Worm (Caenorhabditis elegans) whole organism, L1 larva: ENCODE results near the gene skr-6.

Experiments used
- C34B4.2 ChIP-seq: sonication (generic microtip); optimal IDR thresholded peaks from 2 replicates; lab custom pipeline; 2017; ENCODE audit warnings: mild to moderate bottlenecking, missing genetic modification characterization, missing compliant biosample characterization
- F16B12.6 ChIP-seq: fragments of 150-350 bp; optimal IDR thresholded peaks from 2 replicates; lab custom pipeline; 2014; ENCODE audit warnings: missing biosample characterization, missing genetic modification characterization
- aha-1 ChIP-seq: fragments of 150-350 bp; optimal IDR thresholded peaks from 2 replicates; lab custom pipeline; 2014; ENCODE audit warnings: missing biosample characterization, missing genetic modification characterization
- aly-2 ChIP-seq: fragments of 150-350 bp; optimal IDR thresholded peaks from 2 replicates; lab custom pipeline; 2014; ENCODE audit warnings: missing biosample characterization, missing genetic modification characterization
- ama-1 ChIP-seq: fragments of 150-350 bp; optimal IDR thresholded peaks from 2 replicates; lab custom pipeline; 2014
- blmp-1 ChIP-seq: fragments of 150-350 bp; optimal IDR thresholded peaks from 2 replicates; lab custom pipeline; 2014; ENCODE audit warnings: missing biosample characterization, missing genetic modification characterization
- ceh-63 ChIP-seq: fragments of 200-800 bp; sonication (Bioruptor generic); optimal IDR thresholded peaks from 2 replicates; lab custom pipeline; 2018; ENCODE audit warnings: mild to moderate bottlenecking, missing genetic modification characterization, missing compliant biosample characterization
- ceh-88 ChIP-seq: fragments of 200-800 bp; sonication (Bioruptor generic); IDR thresholded peaks from 2 replicates; pipeline ENCODE4 v1.3.6; 2022; ENCODE audit warnings: missing genetic modification characterization, missing compliant biosample characterization
- ces-1 ChIP-seq: fragments of 150-350 bp; optimal IDR thresholded peaks from 2 replicates; lab custom pipeline; 2014; ENCODE audit warnings: missing biosample characterization, missing genetic modification reagents, missing genetic modification characterization
- dsc-1 ChIP-seq: sonication (generic microtip); optimal IDR thresholded peaks from 2 replicates; lab custom pipeline; 2016; ENCODE audit warnings: mild to moderate bottlenecking, missing genetic modification characterization, missing compliant biosample characterization
- efl-1 ChIP-seq, 4 experiments: fragments of 150-350 bp; optimal IDR thresholded peaks in 3 of 4; peaks in 1 of 4; 1 replicate in 1 of 4; 2 replicates in 3 of 4; lab custom pipeline; 2014; ENCODE audit warnings: missing biosample characterization in 2 of 4, missing genetic modification characterization in 2 of 4, missing genetic modification reagents in 2 of 4
- egl-13 ChIP-seq: sonication (generic microtip); optimal IDR thresholded peaks from 2 replicates; lab custom pipeline; 2016; ENCODE audit warnings: missing genotype, missing genetic modification reagents, missing genetic modification characterization, missing compliant biosample characterization
- elt-2 ChIP-seq: sonication (generic microtip); optimal IDR thresholded peaks from 2 replicates; lab custom pipeline; 2016; ENCODE audit warnings: missing genetic modification characterization, mild to moderate bottlenecking, inconsistent platforms, missing compliant biosample characterization, missing genetic modification reagents
- elt-3 ChIP-seq, 6 experiments: fragments of 150-350 bp in 1 of 6; sonication (generic microtip); optimal IDR thresholded peaks; 2 replicates each; lab custom pipeline; 2017 to 2018; ENCODE audit warnings: missing biosample characterization in 6 of 6, missing genetic modification characterization in 6 of 6, inconsistent platforms in 1 of 6
- fkh-10 ChIP-seq: sonication (generic microtip); optimal IDR thresholded peaks from 2 replicates; lab custom pipeline; 2017; ENCODE audit warnings: missing biosample characterization, missing genetic modification reagents, missing genetic modification characterization
- fkh-8 ChIP-seq: sonication (generic microtip); optimal IDR thresholded peaks from 2 replicates; lab custom pipeline; 2016; ENCODE audit warnings: mild to moderate bottlenecking, missing genetic modification characterization, missing compliant biosample characterization
- fos-1 ChIP-seq: fragments of 150-350 bp; optimal IDR thresholded peaks from 2 replicates; lab custom pipeline; 2014; ENCODE audit warnings: missing biosample characterization, missing genetic modification characterization
- hlh-17 ChIP-seq: fragments of 200-800 bp; sonication (Bioruptor generic); optimal IDR thresholded peaks from 2 replicates; lab custom pipeline; 2018; ENCODE audit warnings: missing genetic modification characterization, mild to moderate bottlenecking, missing compliant biosample characterization, moderate library complexity, borderline replicate concordance
- lin-13 ChIP-seq: fragments of 150-350 bp; optimal IDR thresholded peaks from 2 replicates; lab custom pipeline; 2014; ENCODE audit warnings: missing biosample characterization, missing genetic modification reagents, missing genetic modification characterization
- lin-14 ChIP-seq: fragments of 200-800 bp; sonication (Bioruptor generic); optimal IDR thresholded peaks from 2 replicates; lab custom pipeline; 2018; ENCODE audit warnings: mild to moderate bottlenecking, missing genetic modification characterization, moderate library complexity, missing compliant biosample characterization
- lin-35 ChIP-seq, 2 experiments: fragments of 150-350 bp; optimal IDR thresholded peaks; 2 replicates each; lab custom pipeline; 2014; ENCODE audit warnings: missing biosample characterization in 2 of 2, missing genetic modification characterization in 2 of 2, missing genetic modification reagents in 2 of 2
- lsy-2 ChIP-seq, 2 experiments: fragments of 150-350 bp; optimal IDR thresholded peaks; 2 replicates each; lab custom pipeline; 2014; ENCODE audit warnings: missing biosample characterization in 2 of 2, missing genetic modification characterization in 2 of 2
- mab-9 ChIP-seq: fragments of 200-800 bp; sonication (Bioruptor generic); IDR thresholded peaks from 2 replicates; pipeline ENCODE4 v1.3.6; 2022; ENCODE audit warnings: missing genetic modification reagents, missing genetic modification characterization, missing compliant biosample characterization
- mef-2 ChIP-seq: fragments of 150-350 bp; optimal IDR thresholded peaks from 2 replicates; lab custom pipeline; 2014; ENCODE audit warnings: missing biosample characterization, missing genetic modification characterization
- mep-1 ChIP-seq: fragments of 150-350 bp; optimal IDR thresholded peaks from 2 replicates; lab custom pipeline; 2014; ENCODE audit warnings: missing biosample characterization, missing genetic modification characterization
- nhr-12 ChIP-seq: sonication (generic microtip); optimal IDR thresholded peaks from 2 replicates; lab custom pipeline; 2017; ENCODE audit warnings: missing biosample characterization, missing genetic modification characterization
- nhr-19 ChIP-seq: fragments of 200-800 bp; sonication (Bioruptor generic); conservative IDR thresholded peaks from 2 replicates; pipeline ENCODE4 v1.3.6; 2022; ENCODE audit warnings: missing genetic modification characterization, missing compliant biosample characterization
- nhr-237 ChIP-seq: fragments of 150-350 bp; optimal IDR thresholded peaks from 2 replicates; lab custom pipeline; 2014; ENCODE audit warnings: missing biosample characterization, missing genetic modification characterization
- nhr-47 ChIP-seq: sonication (generic microtip); optimal IDR thresholded peaks from 2 replicates; lab custom pipeline; 2016; ENCODE audit warnings: mild to moderate bottlenecking, missing genetic modification characterization, moderate library complexity, missing compliant biosample characterization
- nhr-76 ChIP-seq: sonication (generic microtip); optimal IDR thresholded peaks from 2 replicates; lab custom pipeline; 2017; ENCODE audit warnings: missing biosample characterization, missing genetic modification characterization
- nhr-77 ChIP-seq: fragments of 150-350 bp; optimal IDR thresholded peaks from 2 replicates; lab custom pipeline; 2014; ENCODE audit warnings: missing biosample characterization, missing genetic modification characterization
- nhr-84 ChIP-seq: sonication (generic microtip); optimal IDR thresholded peaks from 2 replicates; lab custom pipeline; 2017; ENCODE audit warnings: missing biosample characterization, missing genetic modification characterization
- pag-3 ChIP-seq: sonication (generic microtip); optimal IDR thresholded peaks from 2 replicates; lab custom pipeline; 2017; ENCODE audit warnings: missing genetic modification characterization, mild to moderate bottlenecking, missing compliant biosample characterization, antibody characterized with exemption, borderline replicate concordance; ENCODE audit not compliant: insufficient read depth
- skn-1 ChIP-seq: fragments of 150-350 bp; optimal IDR thresholded peaks from 2 replicates; lab custom pipeline; 2014; ENCODE audit warnings: missing biosample characterization, missing genetic modification characterization
- sup-37 ChIP-seq: fragments of 200-800 bp; sonication (Bioruptor generic); optimal IDR thresholded peaks from 2 replicates; lab custom pipeline; 2018; ENCODE audit warnings: mild to moderate bottlenecking, missing genetic modification characterization, missing compliant biosample characterization
- swsn-7 ChIP-seq: sonication (generic microtip); optimal IDR thresholded peaks from 2 replicates; lab custom pipeline; 2016; ENCODE audit warnings: missing genetic modification characterization, missing compliant biosample characterization
- tlp-1 ChIP-seq: fragments of 150-350 bp; optimal IDR thresholded peaks from 2 replicates; lab custom pipeline; 2014; ENCODE audit warnings: missing biosample characterization, missing genetic modification characterization
- unc-130 ChIP-seq: fragments of 150-350 bp; optimal IDR thresholded peaks from 2 replicates; lab custom pipeline; 2017; ENCODE audit warnings: missing biosample characterization, missing genetic modification characterization, inconsistent platforms
- unc-86 ChIP-seq: sonication (generic microtip); optimal IDR thresholded peaks from 2 replicates; lab custom pipeline; 2016; ENCODE audit warnings: missing genetic modification characterization, missing compliant biosample characterization
- unc-98 ChIP-seq: fragments of 200-800 bp; sonication (Bioruptor generic); IDR thresholded peaks from 2 replicates; pipeline ENCODE4 v1.3.6; 2022; ENCODE audit warnings: missing genetic modification characterization, missing compliant biosample characterization
- xbp-1 ChIP-seq: sonication (generic microtip); optimal IDR thresholded peaks from 2 replicates; lab custom pipeline; 2016; ENCODE audit warnings: missing genetic modification characterization, missing compliant biosample characterization
- zip-4 ChIP-seq: fragments of 200-800 bp; sonication (Bioruptor generic); optimal IDR thresholded peaks from 2 replicates; lab custom pipeline; 2018; ENCODE audit warnings: mild to moderate bottlenecking, missing genetic modification characterization, moderate library complexity, missing compliant biosample characterization
- ztf-11 ChIP-seq, 2 experiments: sonication (generic microtip); optimal IDR thresholded peaks; 2 replicates each; lab custom pipeline; 2016 to 2017; ENCODE audit warnings: missing genetic modification characterization in 2 of 2, missing biosample characterization in 1 of 2, missing compliant biosample characterization in 1 of 2

The skr-6 gene

DNA sequence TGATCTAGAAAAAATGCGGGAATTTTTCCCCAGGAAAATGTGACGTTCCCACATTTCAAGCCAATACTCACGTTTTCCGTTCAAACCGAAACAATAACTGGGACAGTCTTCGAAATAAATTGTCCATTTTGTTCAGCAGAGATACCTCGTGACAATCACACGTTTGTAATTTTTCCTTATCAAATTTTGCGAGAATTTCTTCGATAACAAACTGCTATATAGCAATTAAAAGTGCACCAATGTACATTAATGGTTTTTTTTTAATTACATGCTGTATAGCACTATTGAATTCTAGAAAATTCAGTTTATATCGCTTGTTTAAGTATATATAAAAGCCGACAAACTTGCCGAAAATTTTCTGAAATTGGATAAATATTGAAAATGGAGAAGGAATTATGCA is 3.5 kb downstream of the skr-6 start, which contains the start of gene R10E8.6:
R10E8.6 (minus strand) TSS at position 154 of the 400 bp plus-strand sequence.
- TF ChIP-seq aha-1 (tag; lab: Kevin White, UChicago) (no peak), ceh-63 (GFP tag; lab: Kevin White, UChicago) (no peak), mep-1 (tag; lab: Kevin White, UChicago) (no peak), blmp-1 (tag; lab: Kevin White, UChicago) (no peak), mef-2 (tag; lab: Kevin White, UChicago) (no peak), zip-4 (GFP tag; lab: Kevin White, UChicago) (no peak), lsy-2 (tag; optimal IDR thresholded peaks at IDR 0.05; lab: Kevin White, UChicago) (no peak), ama-1 (no peak), nhr-19 (GFP tag; lab: Robert Waterston, UW) (no peak), nhr-76 (tag; lab: Kevin White, UChicago) (no peak), elt-2 (peak; percentile 78), ces-1 (GFP tag; lab: Kevin White, UChicago) (no peak), tlp-1 (tag; lab: Kevin White, UChicago) (peak; percentile 52), unc-98 (no peak), mab-9 (GFP tag; lab: Robert Waterston, UW) (no peak), lin-35 (GFP tag; optimal IDR thresholded peaks at IDR 0.05; lab: Kevin White, UChicago) (peak in 1 of 2 experiments; percentile 29), xbp-1 (tag; lab: Kevin White, UChicago) (no peak), dsc-1 (no peak), elt-3 (tag; optimal IDR thresholded peaks at IDR 0.05; lab: Kevin White, UChicago) (no peak), pag-3 (tag; lab: Kevin White, UChicago) (no peak), efl-1 (optimal IDR thresholded peaks at IDR 0.05; lab: Kevin White, UChicago) (no peak), efl-1 (GFP tag; optimal IDR thresholded peaks at IDR 0.05 in 1 of 2; lab: Kevin White, UChicago) (peak in 1 of 2 experiments; percentile 36), fkh-8 (tag; lab: Kevin White, UChicago) (no peak), egl-13 (tag; lab: Kevin White, UChicago) (no peak)
- TF ChIP-seq, all 84 proteins: peak for 4

DNA sequence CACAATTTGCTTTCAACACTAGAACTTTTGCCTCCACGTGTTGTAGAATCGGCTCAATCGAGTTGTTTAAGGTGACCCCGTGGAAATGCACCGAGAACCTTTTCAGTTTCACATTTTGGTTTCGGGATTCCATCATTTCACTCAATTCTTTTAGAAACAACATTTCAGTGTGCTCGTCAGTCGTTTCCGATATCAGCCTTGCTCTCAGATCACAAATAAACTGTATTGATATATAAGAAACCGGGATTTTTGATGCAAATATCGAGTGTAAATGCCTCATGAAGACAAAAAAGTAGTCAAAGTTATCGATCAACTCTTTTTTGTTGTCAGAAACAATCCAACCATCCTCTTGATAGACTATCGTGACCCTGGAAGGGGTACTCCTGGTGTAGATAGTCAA is 4.3 kb downstream of the skr-6 start:
- TF ChIP-seq sup-37 (GFP tag; lab: Kevin White, UChicago) (no peak), efl-1 (optimal IDR thresholded peaks at IDR 0.05; lab: Kevin White, UChicago) (no peak), efl-1 (GFP tag; optimal IDR thresholded peaks at IDR 0.05 in 1 of 2; lab: Kevin White, UChicago) (peak in 1 of 2 experiments; percentile 75)

DNA sequence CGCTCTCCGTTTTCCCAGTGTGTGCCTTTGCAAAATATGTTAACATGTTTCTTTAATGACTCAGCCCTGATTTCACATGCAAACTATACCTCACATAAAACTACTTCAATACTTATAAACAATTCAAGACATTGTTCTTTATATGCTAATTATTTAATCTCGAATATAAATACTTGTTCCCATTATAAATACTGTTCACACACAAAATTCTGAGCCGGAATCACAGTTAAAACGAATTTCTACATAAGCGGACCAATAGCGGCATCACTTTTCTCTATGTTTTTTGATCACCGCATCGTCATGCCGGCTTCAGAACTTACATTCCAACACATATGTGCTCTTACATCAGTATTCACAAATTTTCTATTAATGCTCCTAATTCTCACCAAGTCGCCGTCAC is 15.3 kb downstream of the skr-6 start, which contains the start of gene R10E8.5:
R10E8.5 (plus strand) TSS at position 301 of the 400 bp plus-strand sequence.
- TF ChIP-seq skn-1 (tag; lab: Kevin White, UChicago) (no peak), hlh-17 (GFP tag; lab: Kevin White, UChicago) (no peak), elt-2 (no peak), dsc-1 (no peak), C34B4.2 (tag; lab: Kevin White, UChicago) (no peak), lin-14 (GFP tag; lab: Kevin White, UChicago) (no peak), sup-37 (GFP tag; lab: Kevin White, UChicago) (no peak), unc-86 (tag; lab: Kevin White, UChicago) (no peak), nhr-84 (no peak), aly-2 (tag; lab: Kevin White, UChicago) (no peak), nhr-47 (no peak), swsn-7 (tag; lab: Kevin White, UChicago) (no peak), ztf-11 (tag; optimal IDR thresholded peaks at IDR 0.05; lab: Kevin White, UChicago) (no peak), ceh-88 (GFP tag; lab: Robert Waterston, UW) (no peak), nhr-12 (no peak)
- TF ChIP-seq, all 84 proteins: peak for 0

DNA sequence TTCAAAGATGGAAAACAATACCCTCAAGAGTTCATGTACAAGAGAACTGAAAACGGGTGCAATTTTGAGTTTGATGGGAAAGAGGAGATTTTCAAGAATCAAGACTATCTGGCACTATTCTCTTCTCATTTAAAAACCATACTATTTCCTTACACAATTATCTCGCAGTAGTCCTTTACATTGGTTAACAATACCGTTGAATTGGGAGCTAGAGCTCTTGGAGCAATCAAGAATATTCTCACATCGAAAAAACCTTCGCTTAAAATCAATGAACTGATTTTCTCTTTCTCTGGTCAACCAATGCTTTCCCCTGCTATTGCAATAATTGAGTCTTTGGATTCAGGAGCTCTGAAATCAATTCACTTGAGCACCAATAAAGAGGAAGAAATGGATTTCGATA is 16.3 kb downstream of the skr-6 start, which contains the start of gene R10E8.2:
R10E8.2 (plus strand) TSS at position 301 of the 400 bp plus-strand sequence.
- TF ChIP-seq lsy-2 (tag; optimal IDR thresholded peaks at IDR 0.05; lab: Kevin White, UChicago) = no peak
- no peak for TF ChIP-seq nhr-77 (tag; lab: Kevin White, UChicago)
- TF ChIP-seq swsn-7 (tag; lab: Kevin White, UChicago) = no peak
- no peak for TF ChIP-seq tlp-1 (tag; lab: Kevin White, UChicago)
- no peak for TF ChIP-seq efl-1 (optimal IDR thresholded peaks at IDR 0.05; lab: Kevin White, UChicago)
- no peak for TF ChIP-seq efl-1 (GFP tag; optimal IDR thresholded peaks at IDR 0.05 in 1 of 2; lab: Kevin White, UChicago)
- no peak for TF ChIP-seq fos-1 (tag; lab: Kevin White, UChicago)
- no peak for TF ChIP-seq nhr-19 (GFP tag; lab: Robert Waterston, UW)
- no peak for TF ChIP-seq F16B12.6
- TF ChIP-seq fkh-10 (GFP tag; lab: Kevin White, UChicago) = no peak
- TF ChIP-seq unc-98 = no peak
- no peak for TF ChIP-seq lin-13 (GFP tag; lab: Kevin White, UChicago)
- TF ChIP-seq nhr-237 (tag; lab: Kevin White, UChicago) = no peak
- TF ChIP-seq ama-1 = no peak
- TF ChIP-seq nhr-47 = no peak
- TF ChIP-seq aha-1 (tag; lab: Kevin White, UChicago) = no peak
- TF ChIP-seq unc-130 = no peak
- TF ChIP-seq mep-1 (tag; lab: Kevin White, UChicago) = no peak
- TF ChIP-seq, all 84 proteins: peak for 0
